Fruit fly (Drosophila melanogaster): ENCODE data around the gene PGRP-LD.

Gene PGRP-LD

DNA sequence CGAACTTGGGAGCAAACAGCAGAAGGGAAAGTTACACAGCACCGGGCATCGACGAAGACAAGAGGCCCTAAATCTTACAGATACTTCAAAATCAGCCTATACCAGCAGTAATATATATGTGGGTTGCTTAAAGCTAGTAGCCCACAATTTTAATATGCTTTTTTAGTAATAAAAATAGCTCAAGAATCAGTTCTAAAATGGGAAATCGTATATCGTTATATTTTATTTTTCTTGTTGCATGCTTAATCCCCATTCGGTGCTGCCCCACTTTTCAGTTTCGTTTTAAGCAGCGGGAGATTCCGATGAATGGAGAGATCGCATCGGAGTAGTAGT, 28.2 kb downstream of the PGRP-LD start (continued):
- TF ChIP-seq CG12391 (tag; optimal IDR thresholded peaks at IDR 0.05) (peak; percentile 28), CG17359 (tag; optimal IDR thresholded peaks at IDR 0.05) (peak; percentile 41), CG6813 (GFP tag; optimal IDR thresholded peaks at IDR 0.05) (peak; percentile 10), Awh (GFP tag; IDR thresholded peaks at IDR 0.05) (no peak), CG2712 (tag; optimal IDR thresholded peaks at IDR 0.05) (peak; percentile 32), en (GFP tag; optimal IDR thresholded peaks at IDR 0.05) (no peak), CG11247 (GFP tag; IDR thresholded peaks at IDR 0.05) (0 out of 2 replicates have a peak, but pooled peaks have one; percentile 30), CG7745 (tag; optimal IDR thresholded peaks at IDR 0.05) (no peak), sob (GFP tag; IDR thresholded peaks at IDR 0.05) (peak; percentile 21; the same call in 1 of the 2 replicates), Hmr (GFP tag; optimal IDR thresholded peaks at IDR 0.05) (peak; percentile 57), klu (GFP tag; IDR thresholded peaks at IDR 0.05) (0 out of 2 replicates have a peak, but pooled peaks have one; percentile 31), CG15011 (GFP tag; optimal IDR thresholded peaks at IDR 0.05) (no peak), CG4404 (GFP tag; IDR thresholded peaks at IDR 0.05) (0 out of 2 replicates have a peak, but pooled peaks have one; percentile 10), zfh2 (GFP tag; optimal IDR thresholded peaks at IDR 0.05) (peak; percentile 42), dmrt99B (tag; optimal IDR thresholded peaks at IDR 0.05) (peak; percentile 53), Dp (GFP tag; optimal IDR thresholded peaks at IDR 0.05) (no peak), CG17186 (GFP tag; optimal IDR thresholded peaks at IDR 0.05) (no peak), pan (optimal IDR thresholded peaks at IDR 0.05) (no peak), pan (GFP tag; optimal IDR thresholded peaks at IDR 0.05 in 1 of 2, IDR thresholded peaks at IDR 0.05 in 1 of 2) (no peak), CG17361 (GFP tag; IDR thresholded peaks at IDR 0.05) (peak; percentile 30; the same call in 1 of the 3 replicates), rib (GFP tag; IDR thresholded peaks at IDR 0.05) (no peak), Sox102F (GFP tag; optimal IDR thresholded peaks at IDR 0.05) (peak; percentile 14), CG11695 (GFP tag; IDR thresholded peaks at IDR 0.05) (0 out of 3 replicates have a peak, but pooled peaks have one; percentile 30), so (GFP tag; IDR thresholded peaks at IDR 0.05) (no peak), br (optimal IDR thresholded peaks at IDR 0.05) (no peak), Xrp1 (GFP tag; IDR thresholded peaks at IDR 0.05) (0 out of 2 replicates have a peak, but pooled peaks have one; percentile 9), pzg (GFP tag; optimal IDR thresholded peaks at IDR 0.05) (no peak), D19A (tag; optimal IDR thresholded peaks at IDR 0.05) (peak; percentile 71), Meics (GFP tag; optimal IDR thresholded peaks at IDR 0.05) (peak; percentile 25), CG12104 (GFP tag; optimal IDR thresholded peaks at IDR 0.05) (no peak), sens (GFP tag) (peak; percentile 62), Ptx1 (GFP tag; IDR thresholded peaks at IDR 0.05) (peak; percentile 55)

DNA sequence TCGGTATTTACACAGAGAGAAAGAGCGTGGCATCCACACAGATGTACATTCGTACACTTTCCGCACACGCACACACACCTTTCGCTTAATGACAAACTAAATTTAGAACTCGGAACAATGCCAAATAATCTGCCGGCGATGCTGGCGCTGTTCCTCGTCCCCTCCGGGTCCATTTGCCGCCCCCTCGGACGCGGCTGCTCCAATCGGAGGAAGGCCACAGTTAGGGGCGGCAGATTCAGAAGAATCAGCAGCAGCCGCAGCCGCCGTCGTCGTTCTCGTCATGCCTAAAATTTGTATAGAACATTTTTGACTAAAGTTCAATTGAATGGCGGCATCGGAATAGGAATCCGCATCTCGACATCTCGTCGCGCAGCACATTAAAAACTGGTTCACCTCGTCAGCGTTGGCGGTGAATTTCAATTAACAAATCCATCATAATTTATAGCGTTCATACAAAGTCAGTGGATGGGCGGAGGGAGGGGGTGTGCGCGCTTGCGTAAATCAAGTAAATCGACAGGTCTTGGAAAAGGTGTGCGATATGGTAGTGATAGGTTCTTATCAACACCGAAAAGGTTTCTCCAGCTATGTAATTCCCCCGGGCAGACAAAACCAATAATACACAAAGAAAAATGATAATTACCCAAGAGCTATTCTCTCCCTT, 28.8 kb downstream of the PGRP-LD start:
- TF ChIP-seq danr (GFP tag; IDR thresholded peaks at IDR 0.05) (no peak), CG3065 (GFP tag; optimal IDR thresholded peaks at IDR 0.05) (no peak), HLH54F (GFP tag; optimal IDR thresholded peaks at IDR 0.05) (no peak), Rx (GFP tag; IDR thresholded peaks at IDR 0.05) (no peak), pzg (GFP tag; optimal IDR thresholded peaks at IDR 0.05) (no peak), CG1832 (GFP tag; optimal IDR thresholded peaks at IDR 0.05) (no peak), zfh2 (GFP tag; optimal IDR thresholded peaks at IDR 0.05) (no peak), CG11456 (GFP tag; IDR thresholded peaks at IDR 0.05) (no peak), CG18599 (GFP tag; optimal IDR thresholded peaks at IDR 0.05) (no peak), cato (GFP tag; optimal IDR thresholded peaks at IDR 0.05; ENCODE audit: borderline replicate concordance) (no peak), CG10321 (GFP tag; IDR thresholded peaks at IDR 0.05) (no peak), chm (GFP tag; IDR thresholded peaks at IDR 0.05) (0 out of 2 replicates have a peak, but pooled peaks have one; percentile 7), odd (GFP tag; optimal IDR thresholded peaks at IDR 0.05) (peak; percentile 15), Hsf (GFP tag; optimal IDR thresholded peaks at IDR 0.05) (no peak), slbo (GFP tag; IDR thresholded peaks at IDR 0.05) (no peak), ewg (GFP tag; optimal IDR thresholded peaks at IDR 0.05) (no peak), H2.0 (GFP tag; IDR thresholded peaks at IDR 0.05) (no peak), Ravus (GFP tag; IDR thresholded peaks at IDR 0.05) (no peak), sr (GFP tag; IDR thresholded peaks at IDR 0.05) (peak; percentile 47; the same call in 2 of the 3 replicates), CG13296 (GFP tag; optimal IDR thresholded peaks at IDR 0.05) (no peak), Dfd (GFP tag; optimal IDR thresholded peaks at IDR 0.05) (no peak), lab (GFP tag; optimal IDR thresholded peaks at IDR 0.05) (peak; percentile 63)
